Worm (Caenorhabditis elegans): Measurements from ENCODE around the gene ZC404.2.

The ZC404.2 gene

ce11 chrV:6784853-6785492 is 2.8 kb upstream of the ZC404.2 start, which contains the start of the genes spn-4 and spe-39 (continued):
- TF ChIP-seq npax-4 (tag; optimal IDR thresholded peaks at IDR 0.05) (no peak), eyg-1 (tag; optimal IDR thresholded peaks at IDR 0.05) (no peak), unc-86 (tag; optimal IDR thresholded peaks at IDR 0.05) (no peak), dve-1 (tag; optimal IDR thresholded peaks at IDR 0.05) (peak; percentile 29), ahr-1 (tag; optimal IDR thresholded peaks at IDR 0.05) (no peak), unc-3 (GFP tag; conservative IDR thresholded peaks at IDR 0.05) (no peak), unc-3 (tag; optimal IDR thresholded peaks at IDR 0.05) (no peak), syd-9 (tag; optimal IDR thresholded peaks at IDR 0.05) (no peak), fkh-10 (GFP tag; optimal IDR thresholded peaks at IDR 0.05) (no peak), ets-4 (tag; optimal IDR thresholded peaks at IDR 0.05) (no peak), ceh-19 (GFP tag; optimal IDR thresholded peaks at IDR 0.05) (no peak), ceh-14 (tag; optimal IDR thresholded peaks at IDR 0.05) (peak; percentile 8), unc-55 (GFP tag; optimal IDR thresholded peaks at IDR 0.05) (peak; percentile 1), ceh-22 (tag; optimal IDR thresholded peaks at IDR 0.05) (no peak), hlh-30 (tag; optimal IDR thresholded peaks at IDR 0.05; ENCODE audit: insufficient read depth) (no peak), pat-9 (tag; optimal IDR thresholded peaks at IDR 0.05) (no peak), che-1 (tag; optimal IDR thresholded peaks at IDR 0.05) (no peak), ceh-45 (GFP tag; IDR thresholded peaks at IDR 0.05) (no peak), mec-3 (tag; optimal IDR thresholded peaks at IDR 0.05; ENCODE audit: borderline replicate concordance) (no peak), hlh-15 (tag; optimal IDR thresholded peaks at IDR 0.05) (no peak), ceh-18 (tag; optimal IDR thresholded peaks at IDR 0.05) (no peak), ref-2 (tag; optimal IDR thresholded peaks at IDR 0.05) (peak; percentile 16), pha-2 (tag; optimal IDR thresholded peaks at IDR 0.05) (no peak), ama-1 (optimal IDR thresholded peaks at IDR 0.05) (no peak), ceh-31 (tag; optimal IDR thresholded peaks at IDR 0.05) (peak; percentile 39), hlh-13 (GFP tag; optimal IDR thresholded peaks at IDR 0.05) (no peak), elt-4 (tag; optimal IDR thresholded peaks at IDR 0.05) (no peak), madf-2 (tag; optimal IDR thresholded peaks at IDR 0.05) (peak; percentile 47), gmeb-2 (tag; optimal IDR thresholded peaks at IDR 0.05) (no peak), pros-1 (tag; optimal IDR thresholded peaks at IDR 0.05) (no peak), ceh-6 (GFP tag; optimal IDR thresholded peaks at IDR 0.05) (no peak), sox-2 (GFP tag; IDR thresholded peaks at IDR 0.05) (peak; percentile 62), C08G9.2 (tag; optimal IDR thresholded peaks at IDR 0.05) (peak; percentile 39), unc-42 (tag; optimal IDR thresholded peaks at IDR 0.05) (peak; percentile 71), tbx-7 (tag; optimal IDR thresholded peaks at IDR 0.05) (no peak), C38D4.7 (GFP tag; optimal IDR thresholded peaks at IDR 0.05) (no peak), ceh-30 (tag; optimal IDR thresholded peaks at IDR 0.05) (no peak), pqm-1 (tag; optimal IDR thresholded peaks at IDR 0.05) (no peak), K02D7.2 (tag; optimal IDR thresholded peaks at IDR 0.05) (no peak), hlh-6 (tag; optimal IDR thresholded peaks at IDR 0.05) (no peak), ceh-34 (tag; optimal IDR thresholded peaks at IDR 0.05) (no peak), Y22D7AL.16 (tag; optimal IDR thresholded peaks at IDR 0.05) (peak; percentile 30), pha-4 (tag; optimal IDR thresholded peaks at IDR 0.05) (no peak), K09A11.1 (tag; optimal IDR thresholded peaks at IDR 0.05; ENCODE audit: insufficient read depth) (peak; percentile 35)

- TF ChIP-seq lim-6 (tag; optimal IDR thresholded peaks at IDR 0.05) (no peak), ceh-24 (tag; optimal IDR thresholded peaks at IDR 0.05) (no peak), fax-1 (tag; optimal IDR thresholded peaks at IDR 0.05) (no peak), sox-4 (tag; optimal IDR thresholded peaks at IDR 0.05) (no peak), odd-2 (tag; optimal IDR thresholded peaks at IDR 0.05) (no peak), nhr-232 (tag; optimal IDR thresholded peaks at IDR 0.05) (no peak), hlh-8 (tag; optimal IDR thresholded peaks at IDR 0.05) (no peak), ceh-45 (GFP tag; IDR thresholded peaks at IDR 0.05) (no peak), che-1 (tag; optimal IDR thresholded peaks at IDR 0.05) (no peak), ahr-1 (tag; optimal IDR thresholded peaks at IDR 0.05) (no peak)
Measured at ce11 chrV:6792565-6792964, 4.8 kb downstream of the ZC404.2 start, which contains the start of gene gck-2. Gene gck-2, minus strand, starts transcription at chrV:6792665.

Data from whole organism, late embryonic.